Fruit fly (Drosophila melanogaster): Measurements from ENCODE around the gene CG31446.

dm6 chr3R:15664321-15665172 is 28.3 kb upstream of the CG31446 start:
- TF ChIP-seq psq (optimal IDR thresholded peaks at IDR 0.05) (no peak), h (optimal IDR thresholded peaks at IDR 0.05) (no peak), ttk (optimal IDR thresholded peaks at IDR 0.05) (no peak), insv (optimal IDR thresholded peaks at IDR 0.05) (no peak)
